Worm (Caenorhabditis elegans) whole organism, late embryonic: Measurements from ENCODE around the gene ech-1.1.

Experiments
- ama-1 ChIP-seq: fragments of 150-350 bp; optimal IDR thresholded peaks from 2 replicates; lab custom pipeline; 2014
- ceh-34 ChIP-seq: sonication (generic microtip); optimal IDR thresholded peaks from 2 replicates; lab custom pipeline; 2016; ENCODE audit warnings: mild to moderate bottlenecking, missing genetic modification characterization, missing compliant biosample characterization
- fkh-10 ChIP-seq: fragments of 150-350 bp; optimal IDR thresholded peaks from 2 replicates; lab custom pipeline; 2014; ENCODE audit warnings: missing biosample characterization, missing genetic modification reagents, missing genetic modification characterization
- pha-2 ChIP-seq: sonication (generic microtip); optimal IDR thresholded peaks from 2 replicates; lab custom pipeline; 2017; ENCODE audit warnings: mild to moderate bottlenecking, missing genetic modification characterization, missing compliant biosample characterization
- tbx-7 ChIP-seq: sonication (generic microtip); optimal IDR thresholded peaks from 2 replicates; lab custom pipeline; 2016; ENCODE audit warnings: missing genotype, missing genetic modification characterization, missing compliant biosample characterization
- unc-42 ChIP-seq: sonication (generic microtip); optimal IDR thresholded peaks from 2 replicates; lab custom pipeline; 2016; ENCODE audit warnings: missing genotype, missing genetic modification characterization, missing compliant biosample characterization

- TF ChIP-seq fkh-10 (GFP tag; lab: Kevin White, UChicago) (no peak), ama-1 (lab: Kevin White, UChicago) (no peak), pha-2 (tag; lab: Kevin White, UChicago) (no peak), tbx-7 (tag; lab: Kevin White, UChicago) (no peak), ceh-34 (no peak), unc-42 (no peak)
These were observed 23.4 kb upstream of the ech-1.1 start, which contains the start of gene str-102 for ce11 chrV:15384733-15385132.
